Worm (Caenorhabditis elegans) whole organism, L1 larva: ENCODE data around the gene ZK512.2.

Experiments used
- C16A3.4 ChIP-seq: fragments of 150-350 bp; optimal IDR thresholded peaks from 2 replicates; lab custom pipeline; 2014; ENCODE audit warnings: missing biosample characterization, missing genetic modification characterization
- F16B12.6 ChIP-seq: fragments of 150-350 bp; optimal IDR thresholded peaks from 2 replicates; lab custom pipeline; 2014; ENCODE audit warnings: missing biosample characterization, missing genetic modification characterization
- ceh-8 ChIP-seq: fragments of 200-800 bp; sonication (Bioruptor generic); optimal IDR thresholded peaks from 2 replicates; lab custom pipeline; 2018; ENCODE audit warnings: mild to moderate bottlenecking, missing genetic modification characterization, moderate library complexity, missing compliant biosample characterization
- ceh-90 ChIP-seq: sonication (generic microtip); optimal IDR thresholded peaks from 2 replicates; lab custom pipeline; 2016; ENCODE audit warnings: missing genetic modification characterization, missing compliant biosample characterization
- ces-1 ChIP-seq: fragments of 150-350 bp; optimal IDR thresholded peaks from 2 replicates; lab custom pipeline; 2014; ENCODE audit warnings: missing biosample characterization, missing genetic modification reagents, missing genetic modification characterization
- dpl-1 ChIP-seq, 3 experiments: fragments of 150-350 bp in 2 of 3; sonication (generic microtip) in 1 of 3; optimal IDR thresholded peaks; 2 replicates each; lab custom pipeline; 2014 to 2017; ENCODE audit warnings: missing biosample characterization in 3 of 3, missing genetic modification characterization in 3 of 3, missing genetic modification reagents in 3 of 3
- dsc-1 ChIP-seq: sonication (generic microtip); optimal IDR thresholded peaks from 2 replicates; lab custom pipeline; 2016; ENCODE audit warnings: mild to moderate bottlenecking, missing genetic modification characterization, missing compliant biosample characterization
- efl-1 ChIP-seq, 4 experiments: fragments of 150-350 bp; optimal IDR thresholded peaks in 3 of 4; peaks in 1 of 4; 1 replicate in 1 of 4; 2 replicates in 3 of 4; lab custom pipeline; 2014; ENCODE audit warnings: missing biosample characterization in 2 of 4, missing genetic modification characterization in 2 of 4, missing genetic modification reagents in 2 of 4
- egl-13 ChIP-seq: sonication (generic microtip); optimal IDR thresholded peaks from 2 replicates; lab custom pipeline; 2016; ENCODE audit warnings: missing genotype, missing genetic modification reagents, missing genetic modification characterization, missing compliant biosample characterization
- elt-3 ChIP-seq, 6 experiments: fragments of 150-350 bp in 1 of 6; sonication (generic microtip); optimal IDR thresholded peaks; 2 replicates each; lab custom pipeline; 2017 to 2018; ENCODE audit warnings: missing biosample characterization in 6 of 6, missing genetic modification characterization in 6 of 6, inconsistent platforms in 1 of 6
- ets-5 ChIP-seq: fragments of 200-800 bp; sonication (Bioruptor generic); IDR thresholded peaks from 2 replicates; pipeline ENCODE4 v1.3.6; 2022; ENCODE audit warnings: missing genetic modification characterization, missing compliant biosample characterization
- fkh-4 ChIP-seq: sonication (generic microtip); optimal IDR thresholded peaks from 2 replicates; lab custom pipeline; 2016; ENCODE audit warnings: missing compliant biosample characterization, missing genetic modification characterization, borderline replicate concordance
- irx-1 ChIP-seq: sonication (generic microtip); optimal IDR thresholded peaks from 2 replicates; lab custom pipeline; 2016; ENCODE audit warnings: missing genetic modification characterization, missing compliant biosample characterization
- isw-1 ChIP-seq: fragments of 200-800 bp; sonication (Bioruptor generic); IDR thresholded peaks from 2 replicates; pipeline ENCODE4 v1.3.6; 2022; ENCODE audit warnings: missing genetic modification characterization, missing compliant biosample characterization
- jun-1 ChIP-seq: fragments of 150-350 bp; optimal IDR thresholded peaks from 2 replicates; lab custom pipeline; 2014; ENCODE audit warnings: missing biosample characterization, missing genetic modification reagents, missing genetic modification characterization
- lin-13 ChIP-seq: fragments of 150-350 bp; optimal IDR thresholded peaks from 2 replicates; lab custom pipeline; 2014; ENCODE audit warnings: missing biosample characterization, missing genetic modification reagents, missing genetic modification characterization
- lin-14 ChIP-seq: fragments of 200-800 bp; sonication (Bioruptor generic); optimal IDR thresholded peaks from 2 replicates; lab custom pipeline; 2018; ENCODE audit warnings: mild to moderate bottlenecking, missing genetic modification characterization, moderate library complexity, missing compliant biosample characterization
- lin-35 ChIP-seq, 2 experiments: fragments of 150-350 bp; optimal IDR thresholded peaks; 2 replicates each; lab custom pipeline; 2014; ENCODE audit warnings: missing biosample characterization in 2 of 2, missing genetic modification characterization in 2 of 2, missing genetic modification reagents in 2 of 2
- lin-39 ChIP-seq: fragments of 150-350 bp; optimal IDR thresholded peaks from 2 replicates; lab custom pipeline; 2014; ENCODE audit warnings: missing biosample characterization, missing genetic modification reagents, missing genetic modification characterization
- lir-3 ChIP-seq: sonication (generic microtip); optimal IDR thresholded peaks from 2 replicates; lab custom pipeline; 2016; ENCODE audit warnings: mild to moderate bottlenecking, missing genetic modification characterization, moderate library complexity, missing compliant biosample characterization; ENCODE audit not compliant: poor library complexity
- lsy-2 ChIP-seq, 2 experiments: fragments of 150-350 bp; optimal IDR thresholded peaks; 2 replicates each; lab custom pipeline; 2014; ENCODE audit warnings: missing biosample characterization in 2 of 2, missing genetic modification characterization in 2 of 2
- mep-1 ChIP-seq: fragments of 150-350 bp; optimal IDR thresholded peaks from 2 replicates; lab custom pipeline; 2014; ENCODE audit warnings: missing biosample characterization, missing genetic modification characterization
- nhr-19 ChIP-seq: fragments of 200-800 bp; sonication (Bioruptor generic); conservative IDR thresholded peaks from 2 replicates; pipeline ENCODE4 v1.3.6; 2022; ENCODE audit warnings: missing genetic modification characterization, missing compliant biosample characterization
- nhr-20 ChIP-seq: sonication (generic microtip); optimal IDR thresholded peaks from 2 replicates; lab custom pipeline; 2016; ENCODE audit warnings: mild to moderate bottlenecking, missing genetic modification characterization, missing compliant biosample characterization
- nhr-28 ChIP-seq: fragments of 150-350 bp; optimal IDR thresholded peaks from 2 replicates; lab custom pipeline; 2014; ENCODE audit warnings: missing biosample characterization, missing genetic modification characterization
- nhr-47 ChIP-seq: sonication (generic microtip); optimal IDR thresholded peaks from 2 replicates; lab custom pipeline; 2016; ENCODE audit warnings: mild to moderate bottlenecking, missing genetic modification characterization, moderate library complexity, missing compliant biosample characterization
- nhr-71 ChIP-seq: sonication (generic microtip); optimal IDR thresholded peaks from 2 replicates; lab custom pipeline; 2016; ENCODE audit warnings: mild to moderate bottlenecking, missing genetic modification characterization, moderate library complexity, missing compliant biosample characterization
- nhr-84 ChIP-seq: sonication (generic microtip); optimal IDR thresholded peaks from 2 replicates; lab custom pipeline; 2017; ENCODE audit warnings: missing biosample characterization, missing genetic modification characterization
- nhr-85 ChIP-seq: sonication (generic microtip); peaks from one replicate; lab custom pipeline; 2016; ENCODE audit warnings: missing genetic modification characterization, inconsistent platforms, missing compliant biosample characterization
- nhr-90 ChIP-seq: sonication (generic microtip); optimal IDR thresholded peaks from 2 replicates; lab custom pipeline; 2016; ENCODE audit warnings: mild to moderate bottlenecking, missing genetic modification characterization, missing compliant biosample characterization; ENCODE audit not compliant: poor library complexity
- pqm-1 ChIP-seq: sonication (generic microtip); optimal IDR thresholded peaks from 3 replicates; lab custom pipeline; 2017; ENCODE audit warnings: missing biosample characterization, missing genetic modification characterization
- rnt-1 ChIP-seq: sonication (generic microtip); optimal IDR thresholded peaks from 2 replicates; lab custom pipeline; 2016; ENCODE audit warnings: mild to moderate bottlenecking, missing genetic modification characterization, moderate library complexity, missing compliant biosample characterization
- skn-1 ChIP-seq: fragments of 150-350 bp; optimal IDR thresholded peaks from 2 replicates; lab custom pipeline; 2014; ENCODE audit warnings: missing biosample characterization, missing genetic modification characterization
- snu-23 ChIP-seq: sonication (generic microtip); optimal IDR thresholded peaks from 2 replicates; lab custom pipeline; 2016; ENCODE audit warnings: missing genetic modification characterization, missing compliant biosample characterization
- swsn-7 ChIP-seq: sonication (generic microtip); optimal IDR thresholded peaks from 2 replicates; lab custom pipeline; 2016; ENCODE audit warnings: missing genetic modification characterization, missing compliant biosample characterization
- tbx-2 ChIP-seq: sonication (generic microtip); optimal IDR thresholded peaks from 2 replicates; lab custom pipeline; 2016; ENCODE audit warnings: missing genetic modification characterization, missing compliant biosample characterization
- unc-30 ChIP-seq: sonication (generic microtip); optimal IDR thresholded peaks from 2 replicates; lab custom pipeline; 2017; ENCODE audit warnings: missing biosample characterization, missing genetic modification characterization
- unc-62 ChIP-seq: fragments of 150-350 bp; optimal IDR thresholded peaks from 2 replicates; lab custom pipeline; 2014; ENCODE audit warnings: missing biosample characterization, missing genetic modification reagents, missing genetic modification characterization
- vab-15 ChIP-seq: sonication (generic microtip); optimal IDR thresholded peaks from 2 replicates; lab custom pipeline; 2017; ENCODE audit warnings: missing genotype, mild to moderate bottlenecking, missing genetic modification characterization, missing compliant biosample characterization
- xbp-1 ChIP-seq: sonication (generic microtip); optimal IDR thresholded peaks from 2 replicates; lab custom pipeline; 2016; ENCODE audit warnings: missing genetic modification characterization, missing compliant biosample characterization
- zip-4 ChIP-seq: fragments of 200-800 bp; sonication (Bioruptor generic); optimal IDR thresholded peaks from 2 replicates; lab custom pipeline; 2018; ENCODE audit warnings: mild to moderate bottlenecking, missing genetic modification characterization, moderate library complexity, missing compliant biosample characterization
- ztf-11 ChIP-seq, 2 experiments: sonication (generic microtip); optimal IDR thresholded peaks; 2 replicates each; lab custom pipeline; 2016 to 2017; ENCODE audit warnings: missing genetic modification characterization in 2 of 2, missing biosample characterization in 1 of 2, missing compliant biosample characterization in 1 of 2
- ztf-4 ChIP-seq: fragments of 150-350 bp; optimal IDR thresholded peaks from 2 replicates; lab custom pipeline; 2014; ENCODE audit warnings: missing biosample characterization, missing genetic modification characterization

The ZK512.2 gene

DNA sequence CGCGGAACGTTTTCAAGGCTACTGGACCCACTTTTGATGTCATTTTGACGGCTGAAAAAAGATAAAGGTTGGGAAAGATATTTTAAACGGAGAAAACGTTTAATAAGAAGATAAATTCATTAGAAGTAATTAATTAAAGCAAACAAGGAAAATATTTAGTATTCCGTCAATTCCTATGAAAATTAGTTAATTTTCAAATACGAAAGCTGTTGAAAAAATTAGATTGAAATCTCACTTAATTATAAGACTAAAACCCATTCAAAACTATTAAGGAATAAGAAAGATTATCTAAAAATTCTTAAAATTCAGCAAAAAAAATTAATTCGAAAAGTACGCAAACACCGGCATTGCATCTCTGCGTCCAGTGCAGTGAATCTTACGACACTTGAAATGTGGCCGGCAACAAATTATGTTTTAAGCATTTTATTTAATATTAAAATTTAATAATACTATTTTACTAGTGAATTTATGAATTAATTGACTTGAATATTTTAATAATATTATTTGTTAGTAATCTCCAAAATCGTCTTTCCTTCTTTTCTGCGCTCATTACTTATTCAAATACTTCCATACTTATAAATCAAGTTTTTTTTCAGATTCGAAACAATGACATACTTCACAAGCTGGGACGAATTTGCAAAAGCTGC lies at the start of gene ZK512.2, which contains the start of gene ZK512.4:
TSS of gene ZK512.2 (minus strand) at position 51 of the 647 bp plus-strand sequence.
TSS of gene ZK512.4 (plus strand) at position 597 of the 647 bp plus-strand sequence.
- no peak for TF ChIP-seq unc-30 (tag; lab: Kevin White, UChicago)
- peak; percentile 19 for TF ChIP-seq C16A3.4 (tag; lab: Kevin White, UChicago)
- TF ChIP-seq rnt-1 (tag; lab: Kevin White, UChicago) = peak; percentile 3
- peak; percentile 20 for TF ChIP-seq nhr-47 (tag; lab: Kevin White, UChicago)
- no peak for TF ChIP-seq elt-3 (tag; optimal IDR thresholded peaks at IDR 0.05; lab: Kevin White, UChicago)
- TF ChIP-seq nhr-71 = peak; percentile 23
- no peak for TF ChIP-seq zip-4
- peak; percentile 26 for TF ChIP-seq skn-1 (tag; lab: Kevin White, UChicago)
- peak; percentile 56 for TF ChIP-seq mep-1 (tag; lab: Kevin White, UChicago)
- TF ChIP-seq unc-62 (GFP tag; lab: Kevin White, UChicago) = no peak
- TF ChIP-seq snu-23 = peak; percentile 35
- TF ChIP-seq dpl-1 (GFP tag; optimal IDR thresholded peaks at IDR 0.05; lab: Kevin White, UChicago) = peak; percentile 14 to 58 (median 30)
- TF ChIP-seq lsy-2 (tag; optimal IDR thresholded peaks at IDR 0.05; lab: Kevin White, UChicago) = peak; percentile 42 to 51
- TF ChIP-seq nhr-90 (tag; lab: Kevin White, UChicago) = no peak
- TF ChIP-seq ztf-4 (tag; lab: Kevin White, UChicago) = no peak
- TF ChIP-seq lin-35 (GFP tag; optimal IDR thresholded peaks at IDR 0.05; lab: Kevin White, UChicago) = peak; percentile 11 to 37
- TF ChIP-seq F16B12.6 (tag; lab: Kevin White, UChicago) = peak; percentile 80
- peak; percentile 3 for TF ChIP-seq swsn-7 (tag; lab: Kevin White, UChicago)
- peak; percentile 20 to 27 for TF ChIP-seq efl-1 (optimal IDR thresholded peaks at IDR 0.05; lab: Kevin White, UChicago)
- TF ChIP-seq efl-1 (GFP tag; optimal IDR thresholded peaks at IDR 0.05 in 1 of 2; lab: Kevin White, UChicago) = peak; percentile 58 to 91

DNA sequence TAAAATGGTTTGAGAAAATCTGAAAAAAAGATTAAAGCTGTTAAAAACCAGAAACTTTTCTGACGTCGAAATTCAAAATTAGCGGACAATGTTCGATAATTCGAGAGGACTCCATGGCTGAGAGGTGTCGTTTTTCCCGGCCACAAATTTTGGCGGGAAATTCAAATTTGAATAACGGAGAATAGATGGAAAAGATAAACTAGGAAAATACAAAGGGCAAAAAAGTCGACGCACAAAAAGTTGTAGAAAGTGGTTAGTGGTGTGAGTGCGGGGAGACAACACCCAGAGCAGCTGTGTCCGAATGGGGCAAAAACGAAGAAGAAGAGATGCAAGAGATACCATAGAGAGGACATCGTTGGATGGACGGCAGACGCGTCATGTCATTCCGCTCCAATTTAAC lies 46.5 kb upstream of the ZK512.2 start, which contains the start of gene cls-3:
TSS of gene cls-3 (minus strand) at position 19 of the 400 bp plus-strand sequence.
- TF ChIP-seq nhr-71 = peak; percentile 81
- peak; percentile 62 for TF ChIP-seq dsc-1 (tag; lab: Kevin White, UChicago)
- no peak for TF ChIP-seq ceh-90 (tag; lab: Kevin White, UChicago)
- TF ChIP-seq jun-1 (tag; lab: Kevin White, UChicago) = no peak
- TF ChIP-seq lin-35 (GFP tag; optimal IDR thresholded peaks at IDR 0.05; lab: Kevin White, UChicago) = peak; percentile 88 to 92
- TF ChIP-seq nhr-84 (tag; lab: Kevin White, UChicago) = no peak
- peak; percentile 88 to 92 (median 90) for TF ChIP-seq dpl-1 (GFP tag; optimal IDR thresholded peaks at IDR 0.05; lab: Kevin White, UChicago)
- TF ChIP-seq unc-30 (tag; lab: Kevin White, UChicago) = no peak
- TF ChIP-seq fkh-4 (tag; lab: Kevin White, UChicago) = peak; percentile 5
- peak; percentile 50 for TF ChIP-seq swsn-7 (tag; lab: Kevin White, UChicago)
- peak; percentile 52 for TF ChIP-seq ceh-8 (GFP tag; lab: Kevin White, UChicago)
- peak; percentile 61 to 76 for TF ChIP-seq lsy-2 (tag; optimal IDR thresholded peaks at IDR 0.05; lab: Kevin White, UChicago)
- peak; percentile 61 for TF ChIP-seq snu-23
- peak; percentile 33 for TF ChIP-seq irx-1 (tag; lab: Kevin White, UChicago)
- no peak for TF ChIP-seq ces-1
- TF ChIP-seq nhr-85 (tag; lab: Kevin White, UChicago) = peak; percentile 84
- TF ChIP-seq lir-3 (tag; lab: Kevin White, UChicago) = peak; percentile 65
- TF ChIP-seq pqm-1 (tag; lab: Kevin White, UChicago) = no peak
- TF ChIP-seq F16B12.6 (tag; lab: Kevin White, UChicago) = peak; percentile 54
- peak; percentile 21 for TF ChIP-seq vab-15
- TF ChIP-seq nhr-47 (tag; lab: Kevin White, UChicago) = peak; percentile 68
- TF ChIP-seq ets-5 (GFP tag; lab: Robert Waterston, UW) = no peak
- TF ChIP-seq tbx-2 = peak; percentile 25
- peak; percentile 88 for TF ChIP-seq rnt-1 (tag; lab: Kevin White, UChicago)
- peak; percentile 43 for TF ChIP-seq nhr-20 (tag; lab: Kevin White, UChicago)
- peak; percentile 13 for TF ChIP-seq egl-13
- peak; percentile 47 for TF ChIP-seq nhr-90 (tag; lab: Kevin White, UChicago)
- TF ChIP-seq lin-39 (tag; lab: Kevin White, UChicago) = peak; percentile 26
- TF ChIP-seq C16A3.4 (tag; lab: Kevin White, UChicago) = peak; percentile 56
- peak; percentile 27 for TF ChIP-seq mep-1 (tag; lab: Kevin White, UChicago)
- TF ChIP-seq lin-14 = peak; percentile 68
- TF ChIP-seq lin-13 (GFP tag; lab: Kevin White, UChicago) = peak; percentile 59
- no peak for TF ChIP-seq nhr-28 (tag; lab: Kevin White, UChicago)
- TF ChIP-seq isw-1 (GFP tag; lab: Robert Waterston, UW) = peak; percentile 34; the same call in 1 of the 2 replicates
- TF ChIP-seq nhr-19 (GFP tag; lab: Robert Waterston, UW) = peak; percentile 53
- TF ChIP-seq xbp-1 (tag; lab: Kevin White, UChicago) = peak; percentile 45
- TF ChIP-seq ztf-11 (tag; optimal IDR thresholded peaks at IDR 0.05; lab: Kevin White, UChicago) = peak in 1 of 2 experiments; percentile 45
- TF ChIP-seq efl-1 (optimal IDR thresholded peaks at IDR 0.05; lab: Kevin White, UChicago) = peak; percentile 94 to 96
- TF ChIP-seq efl-1 (GFP tag; optimal IDR thresholded peaks at IDR 0.05 in 1 of 2; lab: Kevin White, UChicago) = peak; percentile 88 to 99
- TF ChIP-seq, all 84 proteins: peak for 30
